Worm (Caenorhabditis elegans) whole organism, early embryonic: ENCODE results near the gene prp-6.

Experiments used
- hnd-1 ChIP-seq: sonication (generic microtip); optimal IDR thresholded peaks from 2 replicates; lab custom pipeline; 2016; ENCODE audit warnings: missing genetic modification characterization, missing compliant biosample characterization
- tbx-37 ChIP-seq: fragments of 200-800 bp; sonication (Bioruptor generic); conservative IDR thresholded peaks from 2 replicates; pipeline ENCODE4 v1.3.6; 2022; ENCODE audit warnings: missing genetic modification reagents, missing genetic modification characterization, missing compliant biosample characterization

DNA sequence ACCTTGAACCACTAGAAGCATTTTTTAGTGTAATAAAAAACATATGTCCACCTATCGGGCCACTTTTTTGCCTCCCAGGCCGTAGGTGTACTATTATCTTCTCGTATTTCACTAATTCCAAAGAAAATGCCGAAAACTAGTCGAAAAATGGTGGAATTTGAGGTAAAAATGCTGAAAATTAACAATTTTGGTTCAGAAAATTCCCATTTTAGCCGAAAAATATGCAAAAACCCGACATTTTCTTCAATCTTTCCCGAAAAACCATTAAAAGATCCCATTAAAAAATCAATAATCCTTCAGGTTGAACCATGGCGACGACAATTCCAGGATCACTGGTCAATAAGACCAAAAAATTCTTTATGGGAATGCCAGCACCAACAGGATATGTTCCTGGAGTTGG lies at the start of gene prp-6:
- no peak for TF ChIP-seq tbx-37 (GFP tag; lab: Robert Waterston, UW)
- TF ChIP-seq hnd-1 (tag; lab: Kevin White, UChicago) = no peak
